Worm (Caenorhabditis elegans): Measurements from ENCODE around the gene srh-15.
A peak's percentile ranks its signal among the peaks of the same experiment; 100 is the strongest.

srh-15 gene

DNA sequence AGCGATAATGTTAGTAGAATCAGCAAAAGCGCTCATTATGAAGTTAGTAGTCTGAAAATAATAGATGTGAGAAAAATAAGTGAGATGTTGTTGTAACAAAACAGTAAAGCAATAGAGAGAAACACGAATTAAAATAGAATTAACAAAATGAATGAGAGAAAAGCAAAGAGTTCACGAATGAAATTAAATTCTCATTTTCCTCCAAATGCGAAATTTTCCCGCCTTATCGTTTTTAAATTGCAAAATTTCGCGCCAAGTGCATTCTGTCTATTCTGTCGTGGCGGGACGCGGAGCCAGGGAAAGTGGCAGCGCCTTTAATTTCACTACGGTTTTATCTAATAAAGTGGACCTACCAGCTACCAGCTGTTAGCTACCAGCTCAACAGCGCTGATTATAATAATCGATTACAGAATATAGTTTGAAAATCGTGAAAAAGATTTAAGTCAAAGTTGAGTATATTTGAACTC is 8.5 kb upstream of the srh-15 start, which contains the start of gene nasp-2:
Gene nasp-2 (minus strand): TSS at position 51 of the 467 bp plus-strand sequence.
- TF ChIP-seq gmeb-1 (tag; optimal IDR thresholded peaks at IDR 0.05) (peak; percentile 57), nhr-237 (tag; optimal IDR thresholded peaks at IDR 0.05) (no peak)

DNA sequence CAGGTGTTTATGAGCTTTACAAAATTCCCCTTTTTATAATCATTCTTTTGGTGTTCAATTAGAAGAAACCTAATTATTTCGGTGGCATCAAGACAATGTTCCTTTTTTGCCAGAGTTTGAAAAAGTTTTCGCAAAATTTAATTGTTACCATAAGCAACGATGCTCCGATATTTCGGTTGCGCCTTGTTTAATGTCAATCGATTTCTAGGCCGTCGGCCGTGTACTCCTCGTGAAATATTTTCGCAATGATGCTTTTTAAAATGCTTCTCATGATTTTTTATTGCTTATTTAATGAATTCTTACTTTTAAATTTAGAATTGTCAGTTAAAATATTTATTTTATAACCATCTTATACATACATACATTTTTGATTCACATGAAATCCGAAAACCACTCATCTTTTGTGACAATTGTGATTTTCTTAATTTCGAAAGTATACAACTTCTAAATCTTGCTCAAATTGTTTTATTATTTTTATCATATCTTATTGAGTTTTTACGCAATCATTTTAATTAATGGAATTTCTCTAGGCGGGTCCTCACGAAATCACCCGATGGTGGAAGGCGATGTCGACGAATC is 7.6 kb upstream of the srh-15 start, which contains the start of gene C50B6.3:
Gene C50B6.3 (plus strand): TSS at position 529 of the 579 bp plus-strand sequence.
- TF ChIP-seq nhr-77 (tag; optimal IDR thresholded peaks at IDR 0.05) (no peak), unc-62 (GFP tag; optimal IDR thresholded peaks at IDR 0.05) (no peak), sma-3 (GFP tag; optimal IDR thresholded peaks at IDR 0.05) (peak; percentile 93), Y55F3AM.14 (GFP tag; optimal IDR thresholded peaks at IDR 0.05) (no peak), dmd-4 (tag; optimal IDR thresholded peaks at IDR 0.05) (no peak), egl-27 (tag; optimal IDR thresholded peaks at IDR 0.05) (peak; percentile 21), nhr-21 (tag; optimal IDR thresholded peaks at IDR 0.05) (peak; percentile 58), blmp-1 (tag; optimal IDR thresholded peaks at IDR 0.05; ENCODE audit: insufficient read depth) (peak; percentile 37), zag-1 (tag; optimal IDR thresholded peaks at IDR 0.05) (no peak), ztf-11 (tag; optimal IDR thresholded peaks at IDR 0.05) (no peak), nhr-11 (tag; optimal IDR thresholded peaks at IDR 0.05) (no peak), nhr-25 (tag; optimal IDR thresholded peaks at IDR 0.05) (no peak), nhr-12 (tag; optimal IDR thresholded peaks at IDR 0.05) (no peak), ama-1 (optimal IDR thresholded peaks at IDR 0.05) (no peak), unc-55 (GFP tag; optimal IDR thresholded peaks at IDR 0.05) (no peak), ztf-4 (tag; optimal IDR thresholded peaks at IDR 0.05) (peak; percentile 47), F13H6.1 (tag; optimal IDR thresholded peaks at IDR 0.05) (peak; percentile 80), ceh-16 (tag; optimal IDR thresholded peaks at IDR 0.05) (peak; percentile 65), skn-1 (tag; optimal IDR thresholded peaks at IDR 0.05) (no peak), ZK546.5 (tag; optimal IDR thresholded peaks at IDR 0.05) (no peak), sem-4 (tag; optimal IDR thresholded peaks at IDR 0.05) (peak; percentile 79), R02D3.7 (tag; optimal IDR thresholded peaks at IDR 0.05) (peak; percentile 14), elt-1 (tag; optimal IDR thresholded peaks at IDR 0.05) (no peak), snpc-4 (tag; optimal IDR thresholded peaks at IDR 0.05) (peak; percentile 77), nhr-10 (tag; optimal IDR thresholded peaks at IDR 0.05) (no peak), ceh-82 (tag; optimal IDR thresholded peaks at IDR 0.05) (no peak), elt-3 (tag; optimal IDR thresholded peaks at IDR 0.05) (no peak), lin-11 (tag; optimal IDR thresholded peaks at IDR 0.05) (peak; percentile 55), lsy-2 (tag; optimal IDR thresholded peaks at IDR 0.05) (peak; percentile 80 to 92), lin-13 (GFP tag; optimal IDR thresholded peaks at IDR 0.05) (peak; percentile 73), mab-5 (tag; optimal IDR thresholded peaks at IDR 0.05) (peak; percentile 51), fos-1 (tag; optimal IDR thresholded peaks at IDR 0.05) (peak; percentile 53), nhr-129 (tag; optimal IDR thresholded peaks at IDR 0.05) (no peak), aly-2 (tag; optimal IDR thresholded peaks at IDR 0.05) (no peak), mdl-1 (tag; optimal IDR thresholded peaks at IDR 0.05) (no peak), C34F6.9 (tag; optimal IDR thresholded peaks at IDR 0.05) (peak; percentile 86), lin-39 (tag; optimal IDR thresholded peaks at IDR 0.05) (no peak), gmeb-1 (tag; optimal IDR thresholded peaks at IDR 0.05) (peak; percentile 85), mbf-1 (tag; optimal IDR thresholded peaks at IDR 0.05) (no peak), sma-9 (GFP tag; optimal IDR thresholded peaks at IDR 0.05) (peak; percentile 97), sma-9 (tag; optimal IDR thresholded peaks at IDR 0.05) (no peak), nhr-237 (tag; optimal IDR thresholded peaks at IDR 0.05) (no peak), alr-1 (tag; optimal IDR thresholded peaks at IDR 0.05) (no peak), nhr-6 (tag; optimal IDR thresholded peaks at IDR 0.05) (no peak), crh-2 (tag; optimal IDR thresholded peaks at IDR 0.05) (peak; percentile 76), ztf-1 (GFP tag; conservative IDR thresholded peaks at IDR 0.05) (no peak), unc-39 (tag; optimal IDR thresholded peaks at IDR 0.05) (no peak), nhr-23 (tag; optimal IDR thresholded peaks at IDR 0.05) (no peak), peb-1 (tag; optimal IDR thresholded peaks at IDR 0.05) (no peak)

Data from whole organism, L2 larva.